Worm (Caenorhabditis elegans): ENCODE results near the gene clec-32.

- TF ChIP-seq hnd-1 (tag; optimal IDR thresholded peaks at IDR 0.05) (no peak), sea-1 (GFP tag; conservative IDR thresholded peaks at IDR 0.05) (no peak), hmbx-1 (tag; optimal IDR thresholded peaks at IDR 0.05) (no peak), tra-4 (tag; optimal IDR thresholded peaks at IDR 0.05) (no peak), B0310.2 (tag; optimal IDR thresholded peaks at IDR 0.05) (no peak), flt-1 (GFP tag; IDR thresholded peaks at IDR 0.05) (no peak), ceh-36 (tag; optimal IDR thresholded peaks at IDR 0.05) (no peak), ama-1 (optimal IDR thresholded peaks at IDR 0.05) (no peak), ceh-13 (GFP tag; optimal IDR thresholded peaks at IDR 0.05) (no peak), tbx-37 (GFP tag; conservative IDR thresholded peaks at IDR 0.05) (no peak), hmg-4 (GFP tag; optimal IDR thresholded peaks at IDR 0.05) (no peak), pes-1 (GFP tag; IDR thresholded peaks at IDR 0.05) (no peak), scrt-1 (GFP tag; IDR thresholded peaks at IDR 0.05) (no peak), tbx-11 (GFP tag; IDR thresholded peaks at IDR 0.05) (no peak)
These were observed 18.7 kb downstream of the clec-32 start, which contains the start of gene clec-25 for ce11 chrV:16842941-16843340.
